Worm (Caenorhabditis elegans) whole organism, early embryonic: ENCODE data around the gene Y113G7B.28.

Experiments
- F13C5.2 ChIP-seq: sonication (generic microtip); optimal IDR thresholded peaks from 2 replicates; lab custom pipeline; 2017; ENCODE audit warnings: mild to moderate bottlenecking, missing genetic modification characterization, inconsistent platforms, missing compliant biosample characterization
- aly-1 ChIP-seq: sonication (generic microtip); optimal IDR thresholded peaks from 2 replicates; lab custom pipeline; 2016; ENCODE audit warnings: missing genetic modification characterization, missing compliant biosample characterization
- ama-1 ChIP-seq: fragments of 150-350 bp; optimal IDR thresholded peaks from 2 replicates; lab custom pipeline; 2014
- ets-7 ChIP-seq: sonication (generic microtip); optimal IDR thresholded peaks from 2 replicates; lab custom pipeline; 2016; ENCODE audit warnings: missing genotype, missing genetic modification characterization, missing compliant biosample characterization
- flt-1 ChIP-seq: fragments of 200-800 bp; sonication (Bioruptor generic); IDR thresholded peaks from 2 replicates; pipeline ENCODE4 v1.3.6; 2022; ENCODE audit warnings: missing genetic modification characterization, missing compliant biosample characterization
- hnd-1 ChIP-seq: sonication (generic microtip); optimal IDR thresholded peaks from 2 replicates; lab custom pipeline; 2016; ENCODE audit warnings: missing genetic modification characterization, missing compliant biosample characterization
- pes-1 ChIP-seq: fragments of 200-800 bp; sonication (Bioruptor generic); IDR thresholded peaks from 2 replicates; pipeline ENCODE4 v1.3.6; 2022; ENCODE audit warnings: missing genetic modification reagents, missing genetic modification characterization, missing compliant biosample characterization
- scrt-1 ChIP-seq: fragments of 200-800 bp; sonication (Bioruptor generic); IDR thresholded peaks from 2 replicates; pipeline ENCODE4 v1.3.6; 2022; ENCODE audit warnings: missing genetic modification characterization, missing compliant biosample characterization
- sea-1 ChIP-seq: fragments of 200-800 bp; sonication (Bioruptor generic); conservative IDR thresholded peaks from 2 replicates; pipeline ENCODE4 v1.3.6; 2022; ENCODE audit warnings: missing genetic modification characterization, missing compliant biosample characterization
- tbx-11 ChIP-seq: fragments of 200-800 bp; sonication (Bioruptor generic); IDR thresholded peaks from 2 replicates; pipeline ENCODE4 v1.3.6; 2022; ENCODE audit warnings: missing genetic modification characterization, missing compliant biosample characterization
- tra-4 ChIP-seq: sonication (generic microtip); optimal IDR thresholded peaks from 2 replicates; lab custom pipeline; 2017; ENCODE audit warnings: missing genetic modification characterization, missing compliant biosample characterization

- TF ChIP-seq pes-1 (GFP tag; lab: Robert Waterston, UW) (no peak), tbx-11 (GFP tag; lab: Robert Waterston, UW) (no peak), scrt-1 (GFP tag; lab: Robert Waterston, UW) (no peak), hnd-1 (tag; lab: Kevin White, UChicago) (no peak), aly-1 (tag; lab: Kevin White, UChicago) (no peak), ama-1 (no peak), flt-1 (GFP tag; lab: Robert Waterston, UW) (no peak), sea-1 (GFP tag; lab: Robert Waterston, UW) (no peak), ets-7 (tag; lab: Kevin White, UChicago) (no peak), tra-4 (tag; lab: Kevin White, UChicago) (no peak), F13C5.2 (tag; lab: Kevin White, UChicago) (no peak)
Measured at ce11 chrV:20206086-20206485, 10.3 kb downstream of the Y113G7B.28 start, which contains the start of the genes fbxb-59 and srbc-34.
